Worm (Caenorhabditis elegans) whole organism, L4 larva: Measurements from ENCODE around the gene dhs-8.

Experiments
- F10B5.3 ChIP-seq: sonication (generic microtip); optimal IDR thresholded peaks from 2 replicates; lab custom pipeline; 2016; ENCODE audit warnings: mild to moderate bottlenecking, missing genetic modification characterization, missing compliant biosample characterization
- F26F4.8 ChIP-seq: fragments of 200-800 bp; sonication (Bioruptor generic); conservative IDR thresholded peaks from 2 replicates; pipeline ENCODE4 v1.3.6; 2022; ENCODE audit warnings: missing genetic modification characterization, missing compliant biosample characterization
- F37D6.2 ChIP-seq: sonication (generic microtip); optimal IDR thresholded peaks from 2 replicates; lab custom pipeline; 2016; ENCODE audit warnings: mild to moderate bottlenecking, missing genetic modification characterization, missing compliant biosample characterization
- R02D3.7 ChIP-seq: fragments of 150-350 bp; sonication (generic microtip); optimal IDR thresholded peaks from 3 replicates; lab custom pipeline; 2014; ENCODE audit warnings: missing biosample characterization, missing genetic modification characterization
- Y105C5A.15 ChIP-seq: fragments of 200-800 bp; sonication (Bioruptor generic); IDR thresholded peaks from 2 replicates; pipeline ENCODE4 v1.3.6; 2022; ENCODE audit warnings: missing genetic modification characterization, missing compliant biosample characterization
- Y5F2A.4 ChIP-seq: fragments of 200-800 bp; sonication (Bioruptor generic); optimal IDR thresholded peaks from 2 replicates; lab custom pipeline; 2018; ENCODE audit warnings: mild to moderate bottlenecking, missing genetic modification characterization, missing compliant biosample characterization
- ZK337.2 ChIP-seq: fragments of 200-800 bp; sonication (Bioruptor generic); IDR thresholded peaks from 2 replicates; pipeline ENCODE4 v1.3.6; 2022; ENCODE audit warnings: missing genetic modification reagents, missing genetic modification characterization, missing compliant biosample characterization
- aha-1 ChIP-seq: fragments of 150-350 bp; peaks from one replicate; lab custom pipeline; 2014; ENCODE audit warnings: missing biosample characterization, missing genetic modification characterization
- ama-1 ChIP-seq: fragments of 150-350 bp; optimal IDR thresholded peaks from 2 replicates; lab custom pipeline; 2014; ENCODE audit warnings: inconsistent platforms, mixed read lengths
- arid-1 ChIP-seq: fragments of 200-800 bp; sonication (Bioruptor generic); conservative IDR thresholded peaks from 2 replicates; pipeline ENCODE4 v1.3.6; 2022; ENCODE audit warnings: missing genetic modification reagents, missing genetic modification characterization, missing compliant biosample characterization
- ceh-20 ChIP-seq: fragments of 200-800 bp; sonication (Bioruptor generic); IDR thresholded peaks from 2 replicates; pipeline ENCODE4 v1.3.6; 2022; ENCODE audit warnings: missing genetic modification reagents, missing genetic modification characterization, missing compliant biosample characterization
- ceh-62 ChIP-seq: sonication (generic microtip); optimal IDR thresholded peaks from 2 replicates; lab custom pipeline; 2017; ENCODE audit warnings: missing biosample characterization, missing genetic modification characterization
- ctbp-1 ChIP-seq: fragments of 200-800 bp; sonication (Bioruptor generic); IDR thresholded peaks from 2 replicates; pipeline ENCODE4 v1.3.6; 2022; ENCODE audit warnings: missing genetic modification reagents, missing genetic modification characterization, missing compliant biosample characterization
- daf-12 ChIP-seq: fragments of 150-350 bp; optimal IDR thresholded peaks from 2 replicates; lab custom pipeline; 2014; ENCODE audit warnings: missing biosample characterization, missing genetic modification reagents, missing genetic modification characterization
- daf-16 ChIP-seq, 3 experiments: sonication (generic microtip); optimal IDR thresholded peaks; 2 replicates each; lab custom pipeline; 2016 to 2017; ENCODE audit warnings: missing genetic modification characterization in 3 of 3, missing genetic modification reagents in 3 of 3, mild to moderate bottlenecking in 2 of 3, missing compliant biosample characterization in 2 of 3, missing biosample characterization in 1 of 3, moderate library complexity in 1 of 3
- dve-1 ChIP-seq: sonication (generic microtip); optimal IDR thresholded peaks from 2 replicates; lab custom pipeline; 2017; ENCODE audit warnings: antibody characterized with exemption, mild to moderate bottlenecking, missing genetic modification characterization, missing compliant biosample characterization; ENCODE audit not compliant: insufficient read depth
- egl-27 ChIP-seq: sonication (generic microtip); optimal IDR thresholded peaks from 3 replicates; lab custom pipeline; 2017; ENCODE audit warnings: missing biosample characterization, missing genetic modification reagents, missing genetic modification characterization
- fos-1 ChIP-seq: fragments of 150-350 bp; optimal IDR thresholded peaks from 2 replicates; lab custom pipeline; 2014; ENCODE audit warnings: missing biosample characterization, missing genetic modification characterization
- gei-8 ChIP-seq: fragments of 200-800 bp; sonication (Bioruptor generic); optimal IDR thresholded peaks from 2 replicates; lab custom pipeline; 2018; ENCODE audit warnings: mild to moderate bottlenecking, missing genetic modification characterization, missing compliant biosample characterization
- hlh-30 ChIP-seq: sonication (generic microtip); optimal IDR thresholded peaks from 2 replicates; lab custom pipeline; 2017; ENCODE audit warnings: antibody characterized with exemption, mild to moderate bottlenecking, missing genetic modification characterization, missing compliant biosample characterization; ENCODE audit not compliant: insufficient read depth
- hmg-1.1 ChIP-seq: fragments of 200-800 bp; sonication (Bioruptor generic); IDR thresholded peaks from 2 replicates; pipeline ENCODE4 v1.3.6; 2022; ENCODE audit warnings: missing genetic modification reagents, missing genetic modification characterization, missing compliant biosample characterization
- jun-1 ChIP-seq: fragments of 150-350 bp; optimal IDR thresholded peaks from 2 replicates; lab custom pipeline; 2014; ENCODE audit warnings: missing biosample characterization, missing genetic modification reagents, missing genetic modification characterization
- lim-7 ChIP-seq: fragments of 200-800 bp; sonication (Bioruptor generic); IDR thresholded peaks from 2 replicates; pipeline ENCODE4 v1.3.6; 2022; ENCODE audit warnings: missing genetic modification characterization, missing compliant biosample characterization
- lin-13 ChIP-seq: fragments of 150-350 bp; optimal IDR thresholded peaks from 2 replicates; lab custom pipeline; 2014; ENCODE audit warnings: missing biosample characterization, missing genetic modification reagents, missing genetic modification characterization
- lin-38 ChIP-seq: fragments of 200-800 bp; sonication (Bioruptor generic); IDR thresholded peaks from 2 replicates; pipeline ENCODE4 v1.3.6; 2022; ENCODE audit warnings: missing genetic modification reagents, missing genetic modification characterization, missing compliant biosample characterization
- lin-39 ChIP-seq: fragments of 150-350 bp; optimal IDR thresholded peaks from 2 replicates; lab custom pipeline; 2014; ENCODE audit warnings: missing biosample characterization, missing genetic modification reagents, missing genetic modification characterization
- lsy-2 ChIP-seq, 2 experiments: fragments of 150-350 bp in 1 of 2; sonication (generic microtip) in 1 of 2; optimal IDR thresholded peaks; 2 replicates each; lab custom pipeline; 2014 to 2017; ENCODE audit warnings: missing biosample characterization in 2 of 2, missing genetic modification characterization in 2 of 2
- madf-5 ChIP-seq, 2 experiments: fragments of 200-800 bp; sonication (Bioruptor generic); IDR thresholded peaks; 2 replicates each; pipeline ENCODE4 v1.3.6; 2022; ENCODE audit warnings: missing compliant biosample characterization in 2 of 2, missing genetic modification characterization in 2 of 2
- madf-9 ChIP-seq: fragments of 200-800 bp; sonication (Bioruptor generic); conservative IDR thresholded peaks from 2 replicates; pipeline ENCODE4 v1.3.6; 2022; ENCODE audit warnings: missing genetic modification reagents, missing genetic modification characterization, missing compliant biosample characterization
- mdt-29 ChIP-seq: fragments of 200-800 bp; sonication (Bioruptor generic); IDR thresholded peaks from 2 replicates; pipeline ENCODE4 v1.3.6; 2022; ENCODE audit warnings: missing genetic modification reagents, missing genetic modification characterization, missing compliant biosample characterization
- mep-1 ChIP-seq: fragments of 150-350 bp; sonication (generic microtip); optimal IDR thresholded peaks from 3 replicates; lab custom pipeline; 2014; ENCODE audit warnings: missing biosample characterization, missing genetic modification characterization
- mes-2 ChIP-seq: sonication (generic microtip); optimal IDR thresholded peaks from 2 replicates; lab custom pipeline; 2016; ENCODE audit warnings: missing genotype, mild to moderate bottlenecking, missing genetic modification characterization, missing compliant biosample characterization; ENCODE audit not compliant: poor library complexity, severe bottlenecking
- nhr-10 ChIP-seq: fragments of 150-350 bp; optimal IDR thresholded peaks from 2 replicates; lab custom pipeline; 2014; ENCODE audit warnings: missing biosample characterization, missing genetic modification characterization
- nhr-111 ChIP-seq: fragments of 200-800 bp; sonication (Bioruptor generic); optimal IDR thresholded peaks from 2 replicates; lab custom pipeline; 2018; ENCODE audit warnings: mild to moderate bottlenecking, missing genetic modification characterization, missing compliant biosample characterization
- nhr-25 ChIP-seq: sonication (generic microtip); optimal IDR thresholded peaks from 2 replicates; lab custom pipeline; 2017; ENCODE audit warnings: missing genetic modification characterization, mild to moderate bottlenecking, missing compliant biosample characterization, antibody characterized with exemption, moderate library complexity, borderline replicate concordance; ENCODE audit not compliant: insufficient read depth
- nhr-28 ChIP-seq: fragments of 150-350 bp; optimal IDR thresholded peaks from 2 replicates; lab custom pipeline; 2014; ENCODE audit warnings: missing biosample characterization, missing genetic modification characterization
- nhr-42 ChIP-seq: fragments of 200-800 bp; sonication (Bioruptor generic); IDR thresholded peaks from 2 replicates; pipeline ENCODE4 v1.3.6; 2022; ENCODE audit warnings: missing genetic modification characterization, missing compliant biosample characterization
- nhr-6 ChIP-seq: fragments of 150-350 bp; optimal IDR thresholded peaks from 2 replicates; lab custom pipeline; 2014; ENCODE audit warnings: missing biosample characterization, missing genetic modification characterization
- php-3 ChIP-seq: fragments of 200-800 bp; sonication (Bioruptor generic); IDR thresholded peaks from 2 replicates; pipeline ENCODE4 v1.3.6; 2022; ENCODE audit warnings: missing genetic modification reagents, missing genetic modification characterization, missing compliant biosample characterization
- sdz-12 ChIP-seq: fragments of 200-800 bp; sonication (Bioruptor generic); optimal IDR thresholded peaks from 2 replicates; lab custom pipeline; 2018; ENCODE audit warnings: mild to moderate bottlenecking, missing genetic modification characterization, missing compliant biosample characterization
- skn-1 ChIP-seq: fragments of 150-350 bp; optimal IDR thresholded peaks from 2 replicates; lab custom pipeline; 2014; ENCODE audit warnings: missing biosample characterization, missing genetic modification characterization
- snpc-4 ChIP-seq: fragments of 150-350 bp; optimal IDR thresholded peaks from 2 replicates; lab custom pipeline; 2014; ENCODE audit warnings: missing biosample characterization, missing genetic modification characterization
- spr-1 ChIP-seq: sonication (generic microtip); optimal IDR thresholded peaks from 2 replicates; lab custom pipeline; 2016; ENCODE audit warnings: mild to moderate bottlenecking, missing genetic modification characterization, missing compliant biosample characterization
- spr-3 ChIP-seq: fragments of 200-800 bp; sonication (Bioruptor generic); optimal IDR thresholded peaks from 2 replicates; lab custom pipeline; 2018; ENCODE audit warnings: mild to moderate bottlenecking, missing genetic modification characterization, missing compliant biosample characterization
- tag-97 ChIP-seq: fragments of 200-800 bp; sonication (Bioruptor generic); IDR thresholded peaks from 2 replicates; pipeline ENCODE4 v1.3.6; 2022; ENCODE audit warnings: missing genetic modification characterization, missing compliant biosample characterization
- unc-39 ChIP-seq: sonication (generic microtip); optimal IDR thresholded peaks from 2 replicates; lab custom pipeline; 2017; ENCODE audit warnings: missing biosample characterization, missing genetic modification characterization
- vab-7 ChIP-seq: fragments of 200-800 bp; sonication (Bioruptor generic); IDR thresholded peaks from 2 replicates; pipeline ENCODE4 v1.3.6; 2022; ENCODE audit warnings: missing genetic modification reagents, missing genetic modification characterization, missing compliant biosample characterization
- zfp-2 ChIP-seq: sonication (generic microtip); optimal IDR thresholded peaks from 2 replicates; lab custom pipeline; 2016; ENCODE audit warnings: mild to moderate bottlenecking, missing genetic modification characterization, missing compliant biosample characterization
- zip-11 ChIP-seq: fragments of 200-800 bp; sonication (Bioruptor generic); IDR thresholded peaks from 2 replicates; pipeline ENCODE4 v1.3.6; 2022; ENCODE audit warnings: missing genetic modification characterization, missing compliant biosample characterization
- zip-2 ChIP-seq: fragments of 150-350 bp; optimal IDR thresholded peaks from 2 replicates; lab custom pipeline; 2014; ENCODE audit warnings: missing biosample characterization, missing genetic modification characterization
- ztf-11 ChIP-seq: fragments of 150-350 bp; optimal IDR thresholded peaks from 2 replicates; lab custom pipeline; 2014; ENCODE audit warnings: missing biosample characterization, missing genetic modification characterization

Gene dhs-8

ce11 chrII:14474700-14475099 lies 23.1 kb upstream of the dhs-8 start:
- TF ChIP-seq zfp-2 (no peak), nhr-25 (tag; lab: Kevin White, UChicago) (no peak), mep-1 (tag; lab: Kevin White, UChicago) (peak; percentile 28), zip-11 (GFP tag; lab: Robert Waterston, UW) (no peak), sdz-12 (GFP tag; lab: Kevin White, UChicago) (no peak), F10B5.3 (tag; lab: Kevin White, UChicago) (no peak), ama-1 (lab: Kevin White, UChicago) (no peak), nhr-111 (GFP tag; lab: Kevin White, UChicago) (no peak), mdt-29 (GFP tag; lab: Robert Waterston, UW) (no peak), R02D3.7 (no peak), mes-2 (tag; lab: Kevin White, UChicago) (peak; percentile 71), ctbp-1 (GFP tag; lab: Robert Waterston, UW) (0 out of 2 replicates have a peak, but pooled peaks have one; percentile 24), madf-5 (GFP tag; IDR thresholded peaks at IDR 0.05; lab: Robert Waterston, UW) (0 out of 4 replicates have a peak, but pooled peaks of 1 of the 2 experiments have one; percentile 20), lin-39 (no peak), zip-2 (tag; lab: Kevin White, UChicago) (no peak), tag-97 (GFP tag; lab: Robert Waterston, UW) (no peak), jun-1 (tag; lab: Kevin White, UChicago) (no peak), F37D6.2 (tag; lab: Kevin White, UChicago) (no peak), lin-38 (peak; percentile 49; the same call in 1 of the 2 replicates), madf-9 (0 out of 2 replicates have a peak, but pooled peaks have one; percentile 27), nhr-6 (tag; lab: Kevin White, UChicago) (peak; percentile 9), nhr-42 (no peak), hlh-30 (tag; lab: Kevin White, UChicago) (peak; percentile 28), spr-1 (tag; lab: Kevin White, UChicago) (no peak), lsy-2 (tag; optimal IDR thresholded peaks at IDR 0.05; lab: Kevin White, UChicago) (peak in 1 of 2 experiments; percentile 16), vab-7 (0 out of 2 replicates have a peak, but pooled peaks have one; percentile 47), F26F4.8 (GFP tag; lab: Robert Waterston, UW) (no peak), Y5F2A.4 (no peak), ZK337.2 (GFP tag; lab: Robert Waterston, UW) (peak; percentile 6; the same call in 1 of the 2 replicates), snpc-4 (tag; lab: Kevin White, UChicago) (no peak), Y105C5A.15 (GFP tag; lab: Robert Waterston, UW) (no peak), lin-13 (GFP tag; lab: Kevin White, UChicago) (no peak), dve-1 (tag; lab: Kevin White, UChicago) (peak; percentile 31), lim-7 (GFP tag; lab: Robert Waterston, UW) (no peak; the same call in 1 of the 2 replicates), nhr-28 (no peak), ztf-11 (tag; lab: Kevin White, UChicago) (no peak), aha-1 (peak; percentile 54), php-3 (peak; percentile 19; the same call in 1 of the 2 replicates), daf-16 (GFP tag; optimal IDR thresholded peaks at IDR 0.05; lab: Kevin White, UChicago) (no peak), daf-16 (tag; optimal IDR thresholded peaks at IDR 0.05; lab: Kevin White, UChicago) (peak; percentile 64), hmg-1.1 (GFP tag; lab: Robert Waterston, UW) (peak; percentile 51; the same call in 1 of the 2 replicates), ceh-62 (tag; lab: Kevin White, UChicago) (no peak), daf-12 (tag; lab: Kevin White, UChicago) (no peak), arid-1 (no peak), gei-8 (GFP tag; lab: Kevin White, UChicago) (no peak), fos-1 (tag; lab: Kevin White, UChicago) (no peak), skn-1 (tag; lab: Kevin White, UChicago) (no peak), unc-39 (no peak), egl-27 (tag; lab: Kevin White, UChicago) (no peak), nhr-10 (no peak), ceh-20 (GFP tag; lab: Robert Waterston, UW) (no peak), spr-3 (GFP tag; lab: Kevin White, UChicago) (no peak)
